Fruit fly (Drosophila melanogaster) whole organism: ENCODE results near the gene CG13078.

ENCODE experiments used
- pan ChIP-seq: fragments of >200 bp; optimal IDR thresholded peaks from 2 replicates; lab custom pipeline; 2017
- psq ChIP-seq: fragments of >200 bp; optimal IDR thresholded peaks from 2 replicates; lab custom pipeline; 2017

DNA sequence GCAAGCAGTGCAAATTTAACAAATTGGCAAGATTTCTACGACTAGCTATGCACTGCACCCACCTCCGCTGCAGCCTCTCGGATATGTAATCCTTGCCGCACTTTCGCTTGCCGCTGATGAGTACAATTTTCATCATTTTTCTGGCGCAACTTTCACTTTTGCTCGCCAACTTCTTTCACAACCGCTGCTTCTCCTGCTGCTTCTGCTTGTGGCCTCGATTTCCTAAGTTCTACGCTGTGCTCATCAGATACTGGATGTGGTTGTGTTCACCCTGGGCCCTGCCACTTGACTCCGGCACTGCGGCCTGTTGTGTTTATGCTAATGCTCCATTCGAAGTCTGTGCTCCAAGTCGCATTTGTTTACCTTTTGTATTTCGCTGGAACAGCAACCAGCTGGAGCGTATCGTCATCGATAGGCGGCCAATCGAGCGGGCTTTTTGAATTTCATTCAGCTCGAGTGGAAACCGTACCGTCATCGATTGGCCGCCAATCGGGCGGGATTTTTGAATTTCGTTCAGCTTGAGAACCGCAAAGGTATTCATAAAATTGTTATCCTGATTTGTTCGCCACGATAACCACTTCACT is 16.4 kb downstream of the CG13078 start, which contains the start of gene Pmvk:
- TF ChIP-seq pan (no peak), psq (lab: Kevin White, UChicago) (no peak)
